Worm (Caenorhabditis elegans) whole organism, L2 larva: ENCODE data around the gene M153.3.

Experiments
- Y55F3AM.14 ChIP-seq: fragments of 200-800 bp; sonication (Bioruptor generic); optimal IDR thresholded peaks from 2 replicates; lab custom pipeline; 2018; ENCODE audit warnings: mild to moderate bottlenecking, missing genetic modification characterization, missing compliant biosample characterization
- alr-1 ChIP-seq: fragments of 150-350 bp; optimal IDR thresholded peaks from 2 replicates; lab custom pipeline; 2014; ENCODE audit warnings: missing biosample characterization, missing genetic modification characterization
- ama-1 ChIP-seq: fragments of 150-350 bp; optimal IDR thresholded peaks from 2 replicates; lab custom pipeline; 2018; ENCODE audit warnings: inconsistent platforms
- ceh-82 ChIP-seq: fragments of 150-350 bp; optimal IDR thresholded peaks from 2 replicates; lab custom pipeline; 2014; ENCODE audit warnings: missing biosample characterization, missing genetic modification characterization
- crh-2 ChIP-seq: sonication (generic microtip); optimal IDR thresholded peaks from 2 replicates; lab custom pipeline; 2017; ENCODE audit warnings: missing biosample characterization, missing genetic modification characterization
- elt-3 ChIP-seq: sonication (generic microtip); optimal IDR thresholded peaks from 2 replicates; lab custom pipeline; 2017; ENCODE audit warnings: missing biosample characterization, missing genetic modification characterization
- nhr-10 ChIP-seq: sonication (generic microtip); optimal IDR thresholded peaks from 2 replicates; lab custom pipeline; 2017; ENCODE audit warnings: missing biosample characterization, missing genetic modification characterization
- nhr-11 ChIP-seq: fragments of 150-350 bp; optimal IDR thresholded peaks from 2 replicates; lab custom pipeline; 2014; ENCODE audit warnings: missing biosample characterization, missing genetic modification characterization
- nhr-12 ChIP-seq: fragments of 150-350 bp; optimal IDR thresholded peaks from 2 replicates; lab custom pipeline; 2014; ENCODE audit warnings: missing biosample characterization, missing genetic modification characterization
- nhr-237 ChIP-seq: fragments of 150-350 bp; optimal IDR thresholded peaks from 2 replicates; lab custom pipeline; 2014; ENCODE audit warnings: missing biosample characterization, missing genetic modification characterization
- skn-1 ChIP-seq: sonication (generic microtip); optimal IDR thresholded peaks from 2 replicates; lab custom pipeline; 2017; ENCODE audit warnings: missing biosample characterization, missing genetic modification characterization
- snpc-4 ChIP-seq: fragments of 150-350 bp; optimal IDR thresholded peaks from 2 replicates; lab custom pipeline; 2014; ENCODE audit warnings: missing biosample characterization, missing genetic modification characterization
- unc-62 ChIP-seq: fragments of 150-350 bp; optimal IDR thresholded peaks from 2 replicates; lab custom pipeline; 2014; ENCODE audit warnings: missing biosample characterization, missing genetic modification reagents, missing genetic modification characterization

DNA sequence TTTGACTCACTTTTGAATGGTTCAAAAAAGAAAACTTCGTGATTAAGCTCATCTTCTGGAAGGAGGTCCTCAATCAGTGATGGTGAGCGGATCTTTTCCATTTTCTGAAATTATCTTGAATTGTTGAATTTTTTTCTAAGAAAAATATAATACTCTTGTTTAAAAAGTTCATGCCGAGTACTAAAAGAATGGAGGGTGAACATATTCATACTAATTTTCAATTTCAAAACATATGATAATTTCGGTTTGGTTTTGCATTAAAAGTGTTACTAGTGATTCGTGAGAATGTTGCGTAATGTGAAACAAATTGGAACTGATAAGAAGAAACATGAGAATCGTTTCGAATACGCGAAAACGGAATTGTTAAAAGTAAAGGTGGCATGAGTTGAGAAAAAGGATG is 1.6 kb upstream of the M153.3 start, which contains the start of gene lyst-1:
- TF ChIP-seq nhr-237 = no peak
- TF ChIP-seq nhr-12 (tag; lab: Kevin White, UChicago) = no peak
- TF ChIP-seq ceh-82 (tag; lab: Kevin White, UChicago) = no peak
- TF ChIP-seq alr-1 = no peak
- TF ChIP-seq unc-62 (GFP tag; lab: Kevin White, UChicago) = no peak
- TF ChIP-seq snpc-4 (tag; lab: Kevin White, UChicago) = no peak
- no peak for TF ChIP-seq ama-1 (lab: Kevin White, UChicago)
- TF ChIP-seq Y55F3AM.14 (GFP tag; lab: Kevin White, UChicago) = no peak
- no peak for TF ChIP-seq nhr-10 (tag; lab: Kevin White, UChicago)
- no peak for TF ChIP-seq nhr-11
- TF ChIP-seq crh-2 (tag; lab: Kevin White, UChicago) = no peak
- TF ChIP-seq skn-1 (tag; lab: Kevin White, UChicago) = no peak
- no peak for TF ChIP-seq elt-3
